Worm (Caenorhabditis elegans) whole organism, mixed stage, embryonic: ENCODE measurements around the gene C15B12.3.

ENCODE experiments used
- M03D4.4 ChIP-seq: sonication (generic microtip); optimal IDR thresholded peaks from 2 replicates; lab custom pipeline; 2017; ENCODE audit warnings: mild to moderate bottlenecking, missing genetic modification characterization, missing compliant biosample characterization
- blmp-1 ChIP-seq: fragments of 150-350 bp; optimal IDR thresholded peaks from 2 replicates; lab custom pipeline; 2014; ENCODE audit warnings: missing biosample characterization, missing genetic modification characterization
- ceh-39 ChIP-seq: fragments of 150-350 bp; optimal IDR thresholded peaks from 2 replicates; lab custom pipeline; 2014; ENCODE audit warnings: missing biosample characterization, missing genetic modification characterization
- ceh-83 ChIP-seq: fragments of 200-800 bp; sonication (Bioruptor generic); optimal IDR thresholded peaks from 2 replicates; lab custom pipeline; 2018; ENCODE audit warnings: mild to moderate bottlenecking, missing genetic modification characterization, missing compliant biosample characterization
- ces-1 ChIP-seq: fragments of 150-350 bp; optimal IDR thresholded peaks from 2 replicates; lab custom pipeline; 2014; ENCODE audit warnings: missing biosample characterization, missing genetic modification reagents, missing genetic modification characterization
- drap-1 ChIP-seq: fragments of 200-800 bp; sonication (Bioruptor generic); optimal IDR thresholded peaks from 3 replicates; lab custom pipeline; 2018; ENCODE audit warnings: mild to moderate bottlenecking, missing genetic modification characterization, missing compliant biosample characterization
- elt-1 ChIP-seq: sonication (generic microtip); optimal IDR thresholded peaks from 2 replicates; lab custom pipeline; 2017; ENCODE audit warnings: missing genetic modification characterization, mild to moderate bottlenecking, missing compliant biosample characterization, antibody characterized with exemption, moderate library complexity, borderline replicate concordance; ENCODE audit not compliant: insufficient read depth
- elt-3 ChIP-seq: fragments of 150-350 bp; optimal IDR thresholded peaks from 2 replicates; lab custom pipeline; 2014; ENCODE audit warnings: missing biosample characterization, missing genetic modification characterization
- flh-1 ChIP-seq: fragments of 200-800 bp; sonication (Bioruptor generic); optimal IDR thresholded peaks from 2 replicates; lab custom pipeline; 2018; ENCODE audit warnings: mild to moderate bottlenecking, missing genetic modification characterization, moderate library complexity, missing compliant biosample characterization
- ham-2 ChIP-seq: fragments of 200-800 bp; sonication (Bioruptor generic); optimal IDR thresholded peaks from 2 replicates; lab custom pipeline; 2018; ENCODE audit warnings: mild to moderate bottlenecking, missing genetic modification characterization, missing compliant biosample characterization
- hlh-1 ChIP-seq: fragments of 150-350 bp; optimal IDR thresholded peaks from 2 replicates; lab custom pipeline; 2014; ENCODE audit warnings: missing biosample characterization, missing genetic modification reagents, missing genetic modification characterization
- lin-13 ChIP-seq: fragments of 150-350 bp; optimal IDR thresholded peaks from 2 replicates; lab custom pipeline; 2014; ENCODE audit warnings: missing biosample characterization, missing genetic modification characterization
- lin-32 ChIP-seq: fragments of 200-800 bp; sonication (Bioruptor generic); optimal IDR thresholded peaks from 2 replicates; lab custom pipeline; 2018; ENCODE audit warnings: mild to moderate bottlenecking, missing genetic modification characterization, missing compliant biosample characterization
- lsy-2 ChIP-seq: fragments of 150-350 bp; optimal IDR thresholded peaks from 2 replicates; lab custom pipeline; 2014; ENCODE audit warnings: missing biosample characterization, missing genetic modification characterization
- mab-5 ChIP-seq: fragments of 150-350 bp; optimal IDR thresholded peaks from 2 replicates; lab custom pipeline; 2014; ENCODE audit warnings: missing biosample characterization, missing genetic modification characterization
- mep-1 ChIP-seq: fragments of 150-350 bp; optimal IDR thresholded peaks from 2 replicates; lab custom pipeline; 2017; ENCODE audit warnings: missing biosample characterization, missing genetic modification reagents, missing genetic modification characterization, inconsistent platforms
- mls-2 ChIP-seq: sonication (generic microtip); optimal IDR thresholded peaks from 2 replicates; lab custom pipeline; 2016; ENCODE audit warnings: mild to moderate bottlenecking, missing genetic modification characterization, moderate library complexity, missing compliant biosample characterization
- nhr-12 ChIP-seq: fragments of 150-350 bp; optimal IDR thresholded peaks from 2 replicates; lab custom pipeline; 2014; ENCODE audit warnings: missing biosample characterization, missing genetic modification characterization
- nhr-2 ChIP-seq: fragments of 150-350 bp; optimal IDR thresholded peaks from 2 replicates; lab custom pipeline; 2014; ENCODE audit warnings: missing biosample characterization, missing genetic modification characterization
- nhr-237 ChIP-seq: fragments of 150-350 bp; optimal IDR thresholded peaks from 2 replicates; lab custom pipeline; 2014; ENCODE audit warnings: missing biosample characterization, missing genetic modification characterization
- nhr-76 ChIP-seq: sonication (generic microtip); optimal IDR thresholded peaks from 2 replicates; lab custom pipeline; 2017; ENCODE audit warnings: missing biosample characterization, missing genetic modification characterization
- pha-4 ChIP-seq: fragments of 150-350 bp; optimal IDR thresholded peaks from 2 replicates; lab custom pipeline; 2018; ENCODE audit warnings: missing biosample characterization, missing genetic modification reagents, missing genetic modification characterization
- sem-2 ChIP-seq: fragments of 200-800 bp; sonication (Bioruptor generic); optimal IDR thresholded peaks from 2 replicates; lab custom pipeline; 2018; ENCODE audit warnings: mild to moderate bottlenecking, missing genetic modification characterization, missing compliant biosample characterization
- sptf-1 ChIP-seq: sonication (generic microtip); optimal IDR thresholded peaks from 2 replicates; lab custom pipeline; 2017; ENCODE audit warnings: mild to moderate bottlenecking, missing genetic modification characterization, moderate library complexity, missing compliant biosample characterization
- tbx-8 ChIP-seq: fragments of 200-800 bp; sonication (Bioruptor generic); optimal IDR thresholded peaks from 2 replicates; lab custom pipeline; 2018; ENCODE audit warnings: mild to moderate bottlenecking, missing genetic modification characterization, moderate library complexity, missing compliant biosample characterization
- unc-120 ChIP-seq: sonication (generic microtip); optimal IDR thresholded peaks from 2 replicates; lab custom pipeline; 2017; ENCODE audit warnings: missing genetic modification characterization, missing compliant biosample characterization; ENCODE audit not compliant: poor library complexity, severe bottlenecking
- unc-39 ChIP-seq: fragments of 150-350 bp; optimal IDR thresholded peaks from 2 replicates; lab custom pipeline; 2014; ENCODE audit warnings: missing biosample characterization, missing genetic modification characterization
- unc-62 ChIP-seq: fragments of 150-350 bp; optimal IDR thresholded peaks from 2 replicates; lab custom pipeline; 2014; ENCODE audit warnings: missing biosample characterization, missing genetic modification reagents, missing genetic modification characterization
- zip-8 ChIP-seq: fragments of 150-350 bp; optimal IDR thresholded peaks from 2 replicates; lab custom pipeline; 2014; ENCODE audit warnings: missing biosample characterization, missing genetic modification characterization
- ztf-11 ChIP-seq: fragments of 150-350 bp; optimal IDR thresholded peaks from 2 replicates; lab custom pipeline; 2014; ENCODE audit warnings: missing biosample characterization, missing genetic modification characterization

C15B12.3 gene

ce11 chrX:6455157-6455556, 12.2 kb downstream of the C15B12.3 start, which contains the start of gene nas-33:
Gene nas-33 (minus strand): TSS chrX:6455257.
- TF ChIP-seq nhr-2 (tag; lab: Kevin White, UChicago): no peak
- no peak for TF ChIP-seq elt-3 (tag; lab: Kevin White, UChicago)
- TF ChIP-seq mep-1: no peak
- TF ChIP-seq nhr-237 (tag; lab: Kevin White, UChicago): no peak
- no peak for TF ChIP-seq lsy-2
- no peak for TF ChIP-seq sptf-1 (tag; lab: Kevin White, UChicago)
- TF ChIP-seq ztf-11 (tag; lab: Kevin White, UChicago): no peak
- no peak for TF ChIP-seq M03D4.4 (tag; lab: Kevin White, UChicago)

- TF ChIP-seq nhr-76 (tag; lab: Kevin White, UChicago) (no peak), mab-5 (tag; lab: Kevin White, UChicago) (no peak), pha-4 (no peak), M03D4.4 (tag; lab: Kevin White, UChicago) (no peak), lsy-2 (no peak), drap-1 (GFP tag; lab: Kevin White, UChicago) (no peak), nhr-2 (tag; lab: Kevin White, UChicago) (no peak), sem-2 (GFP tag; lab: Kevin White, UChicago) (no peak), unc-120 (no peak), lin-32 (no peak)
Observed at ce11 chrX:6450839-6451491, 16.4 kb downstream of the C15B12.3 start, which contains the start of the genes grl-6 and K10C2.6. Gene grl-6 (minus strand): TSS chrX:6450939. Gene K10C2.6 (plus strand): TSS chrX:6451441.

DNA sequence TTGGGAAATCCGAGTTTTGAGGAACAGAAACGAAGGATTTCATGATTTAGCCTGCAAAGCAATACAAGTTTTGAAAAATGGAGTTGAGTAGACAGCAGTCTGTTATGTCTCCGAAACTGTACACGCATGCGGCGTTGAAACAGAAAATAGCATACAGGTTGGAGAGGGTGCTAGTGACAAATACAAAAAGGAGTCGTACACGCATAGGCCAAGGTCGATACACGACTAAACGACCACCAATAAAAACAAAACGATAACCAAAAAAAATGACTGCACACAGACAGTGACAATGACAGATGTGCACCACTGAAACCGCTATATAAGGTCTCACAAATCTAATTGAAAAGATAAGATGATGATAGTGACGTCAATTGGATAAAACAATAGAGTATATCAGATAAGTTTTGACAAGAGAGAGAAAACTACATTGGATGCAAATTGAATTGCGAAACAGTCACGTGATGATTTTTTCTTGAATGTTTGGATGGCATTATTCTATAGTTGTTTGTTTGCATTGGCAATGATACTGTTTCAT, 18.4 kb downstream of the C15B12.3 start, which contains the start of gene fah-1:
Gene fah-1, minus strand, starts transcription at position 51 of the 535 bp plus-strand sequence.
- TF ChIP-seq unc-62 (GFP tag; lab: Kevin White, UChicago) (peak; percentile 30), pha-4 (no peak), mep-1 (no peak), elt-3 (tag; lab: Kevin White, UChicago) (peak; percentile 69), ztf-11 (tag; lab: Kevin White, UChicago) (no peak), flh-1 (GFP tag; lab: Kevin White, UChicago) (no peak), nhr-2 (tag; lab: Kevin White, UChicago) (peak; percentile 56), lsy-2 (no peak)

- TF ChIP-seq ceh-39 (tag; lab: Kevin White, UChicago): no peak
- TF ChIP-seq mls-2 (tag; lab: Kevin White, UChicago): no peak
- TF ChIP-seq ceh-83 (GFP tag; lab: Kevin White, UChicago): no peak
- no peak for TF ChIP-seq flh-1 (GFP tag; lab: Kevin White, UChicago)
- no peak for TF ChIP-seq elt-3 (tag; lab: Kevin White, UChicago)
- TF ChIP-seq ham-2 (GFP tag; lab: Kevin White, UChicago): no peak
- no peak for TF ChIP-seq nhr-2 (tag; lab: Kevin White, UChicago)
- no peak for TF ChIP-seq tbx-8 (GFP tag; lab: Kevin White, UChicago)
- no peak for TF ChIP-seq lin-32
- TF ChIP-seq mep-1: no peak
Observed at ce11 chrX:6446564-6446963, 20.8 kb downstream of the C15B12.3 start, which contains the start of gene asp-14. Gene asp-14 (minus strand): TSS chrX:6446664.

DNA sequence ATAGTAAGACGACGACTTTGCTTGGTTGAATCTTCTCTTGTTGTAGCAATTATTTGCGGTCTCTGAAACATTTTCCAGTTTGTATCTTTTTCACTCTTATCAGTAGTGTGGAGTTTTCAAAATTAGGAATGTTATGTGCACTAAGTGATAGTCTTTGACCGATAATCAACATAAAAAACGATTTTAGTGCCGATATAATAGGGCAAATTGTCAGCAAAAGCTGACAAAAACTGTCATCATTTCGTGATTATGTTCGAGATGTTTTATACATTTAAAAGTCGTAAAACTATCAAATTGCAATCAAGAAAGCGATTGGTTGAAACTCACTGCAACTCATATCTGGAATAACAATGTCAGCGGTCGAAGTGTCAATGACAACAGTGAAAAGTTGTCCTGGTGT, 22.1 kb downstream of the C15B12.3 start:
- no peak for TF ChIP-seq lsy-2

- TF ChIP-seq blmp-1 (tag; lab: Kevin White, UChicago) (no peak), mab-5 (tag; lab: Kevin White, UChicago) (no peak), unc-120 (no peak), ham-2 (GFP tag; lab: Kevin White, UChicago) (no peak), lin-32 (no peak), unc-39 (tag; lab: Kevin White, UChicago) (no peak), M03D4.4 (tag; lab: Kevin White, UChicago) (no peak), ces-1 (GFP tag; lab: Kevin White, UChicago) (no peak)
- TF ChIP-seq, all 35 proteins: peak for 0
Observed at ce11 chrX:6443373-6443772, 24.0 kb downstream of the C15B12.3 start, which contains the start of gene K10C2.7. Gene K10C2.7 (minus strand): TSS chrX:6443473.

ce11 chrX:6440464-6440863, 26.9 kb downstream of the C15B12.3 start, which contains the start of gene K10C2.14:
Gene K10C2.14 (minus strand): TSS chrX:6440564.
- TF ChIP-seq flh-1 (GFP tag; lab: Kevin White, UChicago) (no peak), hlh-1 (tag; lab: Kevin White, UChicago) (no peak), drap-1 (GFP tag; lab: Kevin White, UChicago) (no peak), zip-8 (no peak), elt-1 (no peak), sptf-1 (tag; lab: Kevin White, UChicago) (no peak), unc-62 (GFP tag; lab: Kevin White, UChicago) (no peak), mab-5 (tag; lab: Kevin White, UChicago) (no peak), ztf-11 (tag; lab: Kevin White, UChicago) (no peak), blmp-1 (tag; lab: Kevin White, UChicago) (no peak), nhr-237 (tag; lab: Kevin White, UChicago) (no peak), mls-2 (tag; lab: Kevin White, UChicago) (no peak), lin-13 (tag; lab: Kevin White, UChicago) (no peak), nhr-12 (tag; lab: Kevin White, UChicago) (no peak), ham-2 (GFP tag; lab: Kevin White, UChicago) (no peak)
